In the genomic region with DNA sequence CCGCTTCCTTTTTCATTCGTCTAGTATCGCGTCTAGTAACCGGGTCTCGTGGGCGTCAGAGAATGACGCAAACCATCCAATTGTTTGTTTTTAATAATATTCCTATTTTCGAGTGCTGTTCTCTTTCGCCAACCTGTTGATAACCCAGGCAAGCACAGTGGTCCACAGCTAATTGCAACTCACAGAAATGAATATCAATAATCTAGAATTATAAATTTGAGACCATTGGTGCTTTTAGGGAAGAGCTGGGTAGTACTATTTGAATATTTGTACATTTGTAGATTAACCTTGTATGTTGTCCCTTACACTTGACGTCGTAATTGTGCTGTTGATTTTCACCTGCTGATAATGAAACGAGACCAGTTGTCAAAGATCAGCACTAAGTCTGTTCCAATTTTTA, we compare ENCODE assay signal across 1 fruit fly cellular context.
TF ChIP-seq lines count a peak whose summit lies in the region.

No protein-coding gene starts in this region.

TF ChIP-seq in whole organism, embryonic, 481 proteins besides CTCF, POLR2A, EP300 and RAD21 (continued from another document):
- TF ChIP-seq CG16863 (GFP tag; optimal IDR thresholded peaks at IDR 0.05; lab: Kevin White, UChicago) = no peak
- no peak for TF ChIP-seq CG9932 (GFP tag; IDR thresholded peaks at IDR 0.05; lab: Robert Waterston, UW)
- peak; percentile 16 for TF ChIP-seq CG2120 (GFP tag; optimal IDR thresholded peaks at IDR 0.05; lab: Kevin White, UChicago)
- no peak for TF ChIP-seq CG9817 (tag; optimal IDR thresholded peaks at IDR 0.05; lab: Kevin White, UChicago)
- peak; percentile 56 for TF ChIP-seq kah (GFP tag; optimal IDR thresholded peaks at IDR 0.05; lab: Kevin White, UChicago)
- TF ChIP-seq CG4617 (GFP tag; optimal IDR thresholded peaks at IDR 0.05; lab: Kevin White, UChicago; ENCODE audit: borderline replicate concordance) = no peak
- TF ChIP-seq MBD-R2 (GFP tag; IDR thresholded peaks at IDR 0.05; lab: Robert Waterston, UW) = 0 out of 2 replicates have a peak, but pooled peaks have one; percentile 14
- TF ChIP-seq D19B (GFP tag; optimal IDR thresholded peaks at IDR 0.05; lab: Kevin White, UChicago) = no peak
- no peak for TF ChIP-seq CG3407 (GFP tag; optimal IDR thresholded peaks at IDR 0.05; lab: Kevin White, UChicago)
- TF ChIP-seq CG32767 (GFP tag; IDR thresholded peaks at IDR 0.05; lab: Robert Waterston, UW) = no peak
- TF ChIP-seq Neu2 (GFP tag; optimal IDR thresholded peaks at IDR 0.05; lab: Kevin White, UChicago; ENCODE audit: borderline replicate concordance) = no peak
- no peak for TF ChIP-seq gcm2 (GFP tag; optimal IDR thresholded peaks at IDR 0.05; lab: Kevin White, UChicago)
- TF ChIP-seq lab (GFP tag; optimal IDR thresholded peaks at IDR 0.05; lab: Kevin White, UChicago) = peak; percentile 6
- TF ChIP-seq emc (GFP tag; optimal IDR thresholded peaks at IDR 0.05; lab: Kevin White, UChicago) = no peak
- TF ChIP-seq chn (GFP tag; optimal IDR thresholded peaks at IDR 0.05; lab: Kevin White, UChicago) = no peak
- peak; percentile 84 for TF ChIP-seq sens (GFP tag; lab: Kevin White, UChicago)
- TF ChIP-seq h (optimal IDR thresholded peaks at IDR 0.05; lab: Kevin White, UChicago) = no peak
- no peak for TF ChIP-seq lbe (GFP tag; optimal IDR thresholded peaks at IDR 0.05; lab: Kevin White, UChicago)
- no peak for TF ChIP-seq CG1602 (GFP tag; optimal IDR thresholded peaks at IDR 0.05; lab: Kevin White, UChicago)
- no peak for TF ChIP-seq sens-2 (GFP tag; IDR thresholded peaks at IDR 0.05; lab: Robert Waterston, UW)
- no peak for TF ChIP-seq eve (GFP tag; optimal IDR thresholded peaks at IDR 0.05; lab: Kevin White, UChicago)
- no peak for TF ChIP-seq CG34422 (GFP tag; IDR thresholded peaks at IDR 0.05; lab: Robert Waterston, UW)
- TF ChIP-seq CG10654 (GFP tag; optimal IDR thresholded peaks at IDR 0.05; lab: Kevin White, UChicago) = no peak
- TF ChIP-seq CG7987 (GFP tag; optimal IDR thresholded peaks at IDR 0.05; lab: Kevin White, UChicago) = no peak
- TF ChIP-seq CG3726 (GFP tag; IDR thresholded peaks at IDR 0.05; lab: Robert Waterston, UW) = no peak
- TF ChIP-seq nerfin-2 (GFP tag; IDR thresholded peaks at IDR 0.05; lab: Robert Waterston, UW; ENCODE audit: partially characterized antibody) = no peak
- TF ChIP-seq PHDP (tag; optimal IDR thresholded peaks at IDR 0.05; lab: Kevin White, UChicago) = no peak
- no peak for TF ChIP-seq Fer2 (tag; optimal IDR thresholded peaks at IDR 0.05; lab: Kevin White, UChicago)
- TF ChIP-seq CG2116 (GFP tag; optimal IDR thresholded peaks at IDR 0.05; lab: Kevin White, UChicago) = no peak
- TF ChIP-seq CG8388 (GFP tag; optimal IDR thresholded peaks at IDR 0.05; lab: Kevin White, UChicago) = no peak
- no peak for TF ChIP-seq Adf1 (GFP tag; IDR thresholded peaks at IDR 0.05; lab: Robert Waterston, UW)
- TF ChIP-seq HLH3B (GFP tag; IDR thresholded peaks at IDR 0.05; lab: Robert Waterston, UW) = no peak
- peak in 1 of 2 experiments; percentile 41 for TF ChIP-seq Pdp1 (GFP tag; optimal IDR thresholded peaks at IDR 0.05; lab: Kevin White, UChicago)
- peak; percentile 72 for TF ChIP-seq CG34376 (GFP tag; optimal IDR thresholded peaks at IDR 0.05; lab: Kevin White, UChicago)
- TF ChIP-seq ttk (GFP tag; IDR thresholded peaks at IDR 0.05; lab: Robert Waterston, UW) = no peak
- no peak for TF ChIP-seq kni (GFP tag; optimal IDR thresholded peaks at IDR 0.05; lab: Kevin White, UChicago)
- no peak for TF ChIP-seq CG7271 (tag; optimal IDR thresholded peaks at IDR 0.05; lab: Kevin White, UChicago)
- TF ChIP-seq pros (GFP tag; optimal IDR thresholded peaks at IDR 0.05; lab: Kevin White, UChicago) = no peak
- no peak for TF ChIP-seq nau (GFP tag; optimal IDR thresholded peaks at IDR 0.05; lab: Kevin White, UChicago)
- TF ChIP-seq sisA (GFP tag; IDR thresholded peaks at IDR 0.05; lab: Robert Waterston, UW) = no peak
- TF ChIP-seq slou (GFP tag; optimal IDR thresholded peaks at IDR 0.05; lab: Kevin White, UChicago) = no peak
- no peak for TF ChIP-seq inv (GFP tag; IDR thresholded peaks at IDR 0.05; lab: Robert Waterston, UW; ENCODE audit: partially characterized antibody)
- TF ChIP-seq prd (optimal IDR thresholded peaks at IDR 0.05; lab: Kevin White, UChicago) = no peak
- no peak for TF ChIP-seq prd (GFP tag; IDR thresholded peaks at IDR 0.05; lab: Robert Waterston, UW)
- no peak for TF ChIP-seq CG11723 (GFP tag; optimal IDR thresholded peaks at IDR 0.05; lab: Kevin White, UChicago)
- TF ChIP-seq D (optimal IDR thresholded peaks at IDR 0.05; lab: Kevin White, UChicago) = no peak
- no peak for TF ChIP-seq D (GFP tag; optimal IDR thresholded peaks at IDR 0.05; lab: Kevin White, UChicago)
- TF ChIP-seq Taf1 (GFP tag; IDR thresholded peaks at IDR 0.05; lab: Robert Waterston, UW) = no peak
- 0 out of 2 replicates have a peak, but pooled peaks have one; percentile 6 for TF ChIP-seq lmd (GFP tag; IDR thresholded peaks at IDR 0.05; lab: Robert Waterston, UW)
- no peak for TF ChIP-seq CG17802 (tag; optimal IDR thresholded peaks at IDR 0.05; lab: Kevin White, UChicago)
- no peak for TF ChIP-seq Opbp (GFP tag; IDR thresholded peaks at IDR 0.05; lab: Robert Waterston, UW; ENCODE audit: partially characterized antibody)
- TF ChIP-seq Ravus (GFP tag; IDR thresholded peaks at IDR 0.05; lab: Robert Waterston, UW) = no peak
- TF ChIP-seq sob (GFP tag; IDR thresholded peaks at IDR 0.05; lab: Robert Waterston, UW) = no peak
- no peak for TF ChIP-seq CG14050 (GFP tag; IDR thresholded peaks at IDR 0.05; lab: Robert Waterston, UW)
- no peak for TF ChIP-seq ftz-f1 (GFP tag; optimal IDR thresholded peaks at IDR 0.05; lab: Kevin White, UChicago)
- no peak for TF ChIP-seq pfk (GFP tag; optimal IDR thresholded peaks at IDR 0.05; lab: Kevin White, UChicago)
- TF ChIP-seq CG4820 (GFP tag; optimal IDR thresholded peaks at IDR 0.05; lab: Kevin White, UChicago) = no peak
- TF ChIP-seq cwo (GFP tag; optimal IDR thresholded peaks at IDR 0.05; lab: Kevin White, UChicago) = peak; percentile 12
- TF ChIP-seq Kr (GFP tag; optimal IDR thresholded peaks at IDR 0.05; lab: Kevin White, UChicago) = no peak
- peak; percentile 45 for TF ChIP-seq grau (tag; optimal IDR thresholded peaks at IDR 0.05; lab: Kevin White, UChicago)
- TF ChIP-seq Lhr (GFP tag; optimal IDR thresholded peaks at IDR 0.05; lab: Kevin White, UChicago) = no peak
- TF ChIP-seq ewg (GFP tag; optimal IDR thresholded peaks at IDR 0.05; lab: Kevin White, UChicago) = no peak
- TF ChIP-seq CG12744 (GFP tag; optimal IDR thresholded peaks at IDR 0.05; lab: Kevin White, UChicago) = no peak
- TF ChIP-seq CG30403 (GFP tag; optimal IDR thresholded peaks at IDR 0.05; lab: Kevin White, UChicago) = no peak
- TF ChIP-seq CG8359 (GFP tag; optimal IDR thresholded peaks at IDR 0.05; lab: Kevin White, UChicago; ENCODE audit: borderline replicate concordance) = no peak
- TF ChIP-seq H15 (GFP tag; IDR thresholded peaks at IDR 0.05; lab: Robert Waterston, UW) = no peak
- TF ChIP-seq CG13123 (GFP tag; optimal IDR thresholded peaks at IDR 0.05; lab: Kevin White, UChicago) = no peak
- TF ChIP-seq jing (GFP tag; optimal IDR thresholded peaks at IDR 0.05; lab: Kevin White, UChicago) = no peak
- TF ChIP-seq CG6765 (GFP tag; optimal IDR thresholded peaks at IDR 0.05; lab: Kevin White, UChicago) = no peak
- TF ChIP-seq gce (GFP tag; IDR thresholded peaks at IDR 0.05; lab: Robert Waterston, UW) = no peak
- TF ChIP-seq CG14965 (GFP tag; optimal IDR thresholded peaks at IDR 0.05; lab: Kevin White, UChicago; ENCODE audit: borderline replicate concordance) = no peak
- no peak for TF ChIP-seq gcm (GFP tag; optimal IDR thresholded peaks at IDR 0.05; lab: Kevin White, UChicago)
- TF ChIP-seq fd64A (GFP tag; optimal IDR thresholded peaks at IDR 0.05; lab: Kevin White, UChicago) = no peak
- TF ChIP-seq H2.0 (GFP tag; IDR thresholded peaks at IDR 0.05; lab: Robert Waterston, UW) = no peak
- no peak for TF ChIP-seq CG16779 (GFP tag; IDR thresholded peaks at IDR 0.05; lab: Robert Waterston, UW)
- TF ChIP-seq CG3995 (GFP tag; optimal IDR thresholded peaks at IDR 0.05; lab: Kevin White, UChicago) = no peak
- no peak for TF ChIP-seq trem (tag; optimal IDR thresholded peaks at IDR 0.05; lab: Kevin White, UChicago)
- no peak for TF ChIP-seq onecut (GFP tag; IDR thresholded peaks at IDR 0.05; lab: Robert Waterston, UW)
- TF ChIP-seq mld (GFP tag; IDR thresholded peaks at IDR 0.05; lab: Robert Waterston, UW; ENCODE audit: partially characterized antibody) = no peak
- TF ChIP-seq dpn (GFP tag; optimal IDR thresholded peaks at IDR 0.05; lab: Kevin White, UChicago) = no peak
- TF ChIP-seq Sin3A (optimal IDR thresholded peaks at IDR 0.05; lab: Kevin White, UChicago) = no peak
- TF ChIP-seq slbo (GFP tag; IDR thresholded peaks at IDR 0.05; lab: Robert Waterston, UW) = peak; percentile 35; the same call in 1 of the 2 replicates
- TF ChIP-seq fru (optimal IDR thresholded peaks at IDR 0.05; lab: Kevin White, UChicago) = no peak
- TF ChIP-seq Spps (tag; optimal IDR thresholded peaks at IDR 0.05; lab: Kevin White, UChicago) = no peak
- no peak for TF ChIP-seq CG12236 (GFP tag; optimal IDR thresholded peaks at IDR 0.05; lab: Kevin White, UChicago)
- TF ChIP-seq CG11456 (GFP tag; IDR thresholded peaks at IDR 0.05; lab: Robert Waterston, UW) = no peak
- TF ChIP-seq CG12155 (GFP tag; optimal IDR thresholded peaks at IDR 0.05; lab: Kevin White, UChicago) = no peak
- TF ChIP-seq CG9609 (GFP tag; optimal IDR thresholded peaks at IDR 0.05; lab: Kevin White, UChicago) = no peak
- no peak; the same call in 2 of the 3 replicates for TF ChIP-seq ci (GFP tag; IDR thresholded peaks at IDR 0.05; lab: Robert Waterston, UW)
- TF ChIP-seq pita (GFP tag; optimal IDR thresholded peaks at IDR 0.05; lab: Kevin White, UChicago) = no peak
- no peak for TF ChIP-seq ro (GFP tag; IDR thresholded peaks at IDR 0.05; lab: Robert Waterston, UW)
- peak; percentile 5 for TF ChIP-seq gem (tag; optimal IDR thresholded peaks at IDR 0.05; lab: Kevin White, UChicago)
- TF ChIP-seq sr (GFP tag; IDR thresholded peaks at IDR 0.05; lab: Robert Waterston, UW) = no peak
- no peak for TF ChIP-seq sima (GFP tag; optimal IDR thresholded peaks at IDR 0.05; lab: Kevin White, UChicago)
- no peak for TF ChIP-seq CG3065 (GFP tag; optimal IDR thresholded peaks at IDR 0.05; lab: Kevin White, UChicago)
- no peak for TF ChIP-seq CG12659 (GFP tag; optimal IDR thresholded peaks at IDR 0.05; lab: Kevin White, UChicago)
- TF ChIP-seq Lpt (GFP tag; optimal IDR thresholded peaks at IDR 0.05; lab: Kevin White, UChicago) = no peak
- TF ChIP-seq mam (GFP tag; optimal IDR thresholded peaks at IDR 0.05; lab: Kevin White, UChicago) = peak; percentile 15
- TF ChIP-seq Dbx (GFP tag; IDR thresholded peaks at IDR 0.05; lab: Robert Waterston, UW) = no peak
- TF ChIP-seq CG7928 (GFP tag; optimal IDR thresholded peaks at IDR 0.05; lab: Kevin White, UChicago) = no peak
- no peak for TF ChIP-seq aop (GFP tag; IDR thresholded peaks at IDR 0.05; lab: Robert Waterston, UW)
- TF ChIP-seq CG17361 (GFP tag; IDR thresholded peaks at IDR 0.05; lab: Robert Waterston, UW) = no peak
